Worm (Caenorhabditis elegans): ENCODE data around the gene dlc-3.
A peak's percentile ranks its signal among the peaks of the same experiment; 100 is the strongest.

DNA sequence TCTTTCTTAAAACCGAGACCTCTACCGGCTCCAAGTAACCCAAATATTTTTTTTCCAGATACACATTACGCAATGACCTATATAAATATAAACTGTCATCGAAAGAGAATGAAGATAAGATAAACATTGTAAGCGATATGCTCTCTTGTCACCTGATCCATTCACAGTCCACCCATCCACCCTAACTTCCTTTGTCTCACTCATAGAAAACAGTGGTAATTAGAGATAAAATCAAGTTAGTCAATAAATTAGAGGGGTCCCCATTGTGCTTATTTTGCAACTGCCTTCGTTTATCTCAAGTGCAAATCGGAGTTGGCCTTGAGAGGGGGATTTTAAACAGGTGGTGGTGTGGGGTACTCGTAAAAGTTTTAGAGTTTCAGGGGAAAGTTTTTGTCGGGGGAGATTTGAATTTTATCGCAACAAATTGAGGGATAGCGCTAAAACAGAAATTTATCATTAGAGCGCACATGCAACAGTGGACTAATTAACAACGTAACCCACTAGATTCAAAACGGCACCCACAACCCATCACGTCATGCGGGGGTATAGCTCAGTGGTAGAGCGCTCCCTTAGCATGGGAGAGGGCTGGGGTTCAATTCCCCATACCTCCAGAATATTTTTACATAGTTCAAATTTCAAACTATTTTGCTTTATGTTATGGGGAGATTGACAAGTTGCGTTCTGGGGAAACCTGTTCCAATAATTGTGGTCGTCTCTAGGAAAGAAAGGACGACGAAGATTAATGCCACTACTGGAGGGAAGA lies 34.0 kb upstream of the dlc-3 start:
- no peak for TF ChIP-seq ces-1 (GFP tag; optimal IDR thresholded peaks at IDR 0.05)
- 0 out of 2 replicates have a peak, but pooled peaks have one; percentile 70 for TF ChIP-seq F44E2.7 (GFP tag; IDR thresholded peaks at IDR 0.05)
- peak; percentile 75 to 80; a peak in 1 of 4 replicates for TF ChIP-seq madf-5 (GFP tag; IDR thresholded peaks at IDR 0.05)
- TF ChIP-seq ZK546.5 (tag; optimal IDR thresholded peaks at IDR 0.05), result no peak
- no peak for TF ChIP-seq nhr-76 (tag; optimal IDR thresholded peaks at IDR 0.05)
- TF ChIP-seq mdt-29 (GFP tag; IDR thresholded peaks at IDR 0.05), result peak; percentile 59; the same call in 1 of the 2 replicates
- no peak for TF ChIP-seq zag-1 (tag; optimal IDR thresholded peaks at IDR 0.05)
- TF ChIP-seq lin-38 (GFP tag; IDR thresholded peaks at IDR 0.05), result peak; percentile 95
- peak; percentile 75; the same call in 1 of the 2 replicates for TF ChIP-seq daf-19 (GFP tag; conservative IDR thresholded peaks at IDR 0.05)

All from whole organism, L4 larva.